Fruit fly (Drosophila melanogaster) whole organism, embryonic: Measurements from ENCODE around the gene Tbcd.

Experiments used
- B-H2 ChIP-seq: fragments of 200-800 bp; sonication (Bioruptor generic); optimal IDR thresholded peaks from 2 replicates; lab custom pipeline; 2018; ENCODE audit warnings: missing biosample characterization, mild to moderate bottlenecking, missing genetic modification characterization
- CG1024 ChIP-seq: fragments of 200-800 bp; sonication (Bioruptor generic); IDR thresholded peaks from 2 replicates; pipeline ENCODE4 v1.3.6; 2022; ENCODE audit warnings: missing biosample characterization, missing genetic modification characterization
- CG10267 ChIP-seq: fragments of 200-800 bp; sonication (Bioruptor generic); optimal IDR thresholded peaks from 2 replicates; lab custom pipeline; 2018; ENCODE audit warnings: missing biosample characterization, mild to moderate bottlenecking, missing genetic modification characterization, moderate library complexity
- CG10274 ChIP-seq: fragments of 200-800 bp; sonication (Bioruptor generic); optimal IDR thresholded peaks from 3 replicates; lab custom pipeline; 2017; ENCODE audit warnings: missing biosample characterization, mild to moderate bottlenecking, missing genetic modification characterization
- CG10565 ChIP-seq: fragments of 200-800 bp; sonication (Bioruptor generic); optimal IDR thresholded peaks from 3 replicates; lab custom pipeline; 2016; ENCODE audit warnings: missing biosample characterization, mild to moderate bottlenecking, missing genetic modification characterization
- CG12155 ChIP-seq: fragments of 200-800 bp; sonication (Bioruptor generic); optimal IDR thresholded peaks from 3 replicates; lab custom pipeline; 2016; ENCODE audit warnings: missing biosample characterization, missing genetic modification characterization
- CG1233 ChIP-seq: fragments of 200-800 bp; sonication (Bioruptor generic); optimal IDR thresholded peaks from 4 replicates; lab custom pipeline; 2018; ENCODE audit warnings: missing biosample characterization, mild to moderate bottlenecking, missing genetic modification characterization
- CG12659 ChIP-seq: fragments of 200-800 bp; sonication (Bioruptor generic); optimal IDR thresholded peaks from 3 replicates; lab custom pipeline; 2017; ENCODE audit warnings: mild to moderate bottlenecking, missing biosample characterization, missing genetic modification reagents, missing genetic modification characterization
- CG12942 ChIP-seq: fragments of 200-800 bp; sonication (Bioruptor generic); optimal IDR thresholded peaks from 3 replicates; lab custom pipeline; 2016; ENCODE audit warnings: missing biosample characterization, missing genetic modification characterization
- CG14965 ChIP-seq: fragments of 200-800 bp; sonication (Bioruptor generic); optimal IDR thresholded peaks from 2 replicates; lab custom pipeline; 2016; ENCODE audit warnings: missing biosample characterization, missing genetic modification characterization, borderline replicate concordance
- CG15073 ChIP-seq: fragments of 200-800 bp; sonication (Bioruptor generic); optimal IDR thresholded peaks from 2 replicates; lab custom pipeline; 2016; ENCODE audit warnings: missing biosample characterization, missing genetic modification characterization
- CG1832 ChIP-seq: fragments of 200-800 bp; sonication (Bioruptor generic); optimal IDR thresholded peaks from 2 replicates; lab custom pipeline; 2017; ENCODE audit warnings: missing biosample characterization, mild to moderate bottlenecking, missing genetic modification characterization, inconsistent platforms
- CG2120 ChIP-seq: fragments of 200-800 bp; sonication (Bioruptor generic); optimal IDR thresholded peaks from 3 replicates; lab custom pipeline; 2016; ENCODE audit warnings: missing biosample characterization, missing genetic modification characterization
- CG31365 ChIP-seq: fragments of 200-800 bp; sonication (Bioruptor generic); optimal IDR thresholded peaks from 2 replicates; lab custom pipeline; 2018; ENCODE audit warnings: missing biosample characterization, mild to moderate bottlenecking, missing genetic modification characterization
- CG32772 ChIP-seq: fragments of 200-800 bp; sonication (Bioruptor generic); IDR thresholded peaks from 2 replicates; pipeline ENCODE4 v1.3.6; 2022; ENCODE audit warnings: missing biosample characterization, missing genetic modification characterization
- CG3281 ChIP-seq: fragments of 200-800 bp; sonication (Bioruptor generic); optimal IDR thresholded peaks from 3 replicates; lab custom pipeline; 2017; ENCODE audit warnings: missing biosample characterization, mild to moderate bottlenecking, missing genetic modification characterization
- CG33213 ChIP-seq: fragments of 200-800 bp; sonication (Bioruptor generic); optimal IDR thresholded peaks from 3 replicates; lab custom pipeline; 2016; ENCODE audit warnings: missing biosample characterization, missing genetic modification characterization
- CG34224 ChIP-seq: fragments of 200-800 bp; sonication (Bioruptor generic); IDR thresholded peaks from 3 replicates; pipeline ENCODE4 v1.3.6; 2022; ENCODE audit warnings: missing biosample characterization, missing genetic modification characterization; ENCODE audit not compliant: partially characterized antibody
- CG6765 ChIP-seq: fragments of 200-800 bp; sonication (Bioruptor generic); optimal IDR thresholded peaks from 3 replicates; lab custom pipeline; 2017; ENCODE audit warnings: missing biosample characterization, mild to moderate bottlenecking, missing genetic modification characterization
- CG7556 ChIP-seq: fragments of 200-800 bp; sonication (Bioruptor generic); optimal IDR thresholded peaks from 2 replicates; lab custom pipeline; 2017; ENCODE audit warnings: missing biosample characterization, mild to moderate bottlenecking, missing genetic modification characterization
- CG8089 ChIP-seq: fragments of 200-800 bp; sonication (Bioruptor generic); optimal IDR thresholded peaks from 3 replicates; lab custom pipeline; 2016; ENCODE audit warnings: missing biosample characterization, missing genetic modification characterization
- CG9797 ChIP-seq: fragments of 200-800 bp; sonication (Bioruptor generic); optimal IDR thresholded peaks from 3 replicates; lab custom pipeline; 2018; ENCODE audit warnings: missing biosample characterization, mild to moderate bottlenecking, missing genetic modification characterization
- CTCF ChIP-seq: fragments of 200-800 bp; sonication (Bioruptor generic); optimal IDR thresholded peaks from 2 replicates; lab custom pipeline; 2017; ENCODE audit warnings: missing biosample characterization, mild to moderate bottlenecking, missing genetic modification characterization, moderate library complexity
- CkIIα-i1 ChIP-seq: fragments of 200-800 bp; sonication (Bioruptor generic); IDR thresholded peaks from 2 replicates; pipeline ENCODE4 v1.3.6; 2022; ENCODE audit warnings: missing biosample characterization, missing genetic modification characterization
- D19A ChIP-seq: fragments of 200-800 bp; optimal IDR thresholded peaks from 3 replicates; lab custom pipeline; 2019; ENCODE audit warnings: missing biosample characterization, mild to moderate bottlenecking, missing genetic modification characterization, moderate library complexity
- Dip3 ChIP-seq: fragments of 200-800 bp; sonication (Bioruptor generic); optimal IDR thresholded peaks from 3 replicates; lab custom pipeline; 2016; ENCODE audit warnings: missing biosample characterization, missing genetic modification characterization
- Dp ChIP-seq: fragments of 200-800 bp; sonication (Bioruptor generic); optimal IDR thresholded peaks from 2 replicates; lab custom pipeline; 2018; ENCODE audit warnings: missing biosample characterization, mild to moderate bottlenecking, missing genetic modification characterization, moderate library complexity
- Dref ChIP-seq: fragments of 200-800 bp; sonication (Bioruptor generic); IDR thresholded peaks from 2 replicates; pipeline ENCODE4 v1.3.6; 2022; ENCODE audit warnings: missing biosample characterization, missing genetic modification characterization
- E2f2 ChIP-seq: fragments of 200-800 bp; sonication (Bioruptor generic); IDR thresholded peaks from 2 replicates; pipeline ENCODE4 v1.3.6; 2022; ENCODE audit warnings: missing biosample characterization, missing genetic modification characterization
- GATAe ChIP-seq: fragments of 200-800 bp; sonication (Bioruptor generic); conservative IDR thresholded peaks from 2 replicates; pipeline ENCODE4 v1.3.6; 2022; ENCODE audit warnings: missing biosample characterization, missing genetic modification characterization
- HLH4C ChIP-seq: fragments of 200-800 bp; sonication (Bioruptor generic); IDR thresholded peaks from 3 replicates; pipeline ENCODE4 v1.3.6; 2022; ENCODE audit warnings: missing biosample characterization, missing genetic modification characterization; ENCODE audit not compliant: partially characterized antibody
- Kr ChIP-seq: fragments of 200-800 bp; sonication (Bioruptor generic); optimal IDR thresholded peaks from 2 replicates; lab custom pipeline; 2017; ENCODE audit warnings: missing biosample characterization, mild to moderate bottlenecking, missing genetic modification characterization
- MESR4 ChIP-seq: fragments of 200-800 bp; sonication (Bioruptor generic); optimal IDR thresholded peaks from 2 replicates; lab custom pipeline; 2018; ENCODE audit warnings: missing biosample characterization, mild to moderate bottlenecking, missing genetic modification characterization, moderate library complexity
- Ravus ChIP-seq: fragments of 200-800 bp; sonication (Bioruptor generic); IDR thresholded peaks from 2 replicates; pipeline ENCODE4 v1.3.6; 2022; ENCODE audit warnings: missing biosample characterization, missing genetic modification characterization
- Sox102F ChIP-seq: fragments of 200-800 bp; sonication (Bioruptor generic); optimal IDR thresholded peaks from 2 replicates; lab custom pipeline; 2018; ENCODE audit warnings: missing biosample characterization, mild to moderate bottlenecking, missing genetic modification characterization, moderate library complexity
- bsh ChIP-seq, 2 experiments: fragments of 200-800 bp; sonication (Bioruptor generic); optimal IDR thresholded peaks; 2 replicates each; lab custom pipeline; 2017 to 2018; ENCODE audit warnings: mild to moderate bottlenecking in 2 of 2, missing biosample characterization in 2 of 2, missing genetic modification characterization in 2 of 2, moderate library complexity in 1 of 2
- cas ChIP-seq: fragments of 200-800 bp; sonication (Bioruptor generic); IDR thresholded peaks from 2 replicates; pipeline ENCODE4 v1.3.6; 2022; ENCODE audit warnings: missing biosample characterization, missing genetic modification characterization
- cwo ChIP-seq: fragments of 200-800 bp; sonication (Bioruptor generic); optimal IDR thresholded peaks from 3 replicates; lab custom pipeline; 2017; ENCODE audit warnings: missing biosample characterization, missing genetic modification characterization, mild to moderate bottlenecking, moderate library complexity, missing genetic modification reagents
- fu2 ChIP-seq: fragments of 200-800 bp; sonication (Bioruptor generic); optimal IDR thresholded peaks from 2 replicates; lab custom pipeline; 2016; ENCODE audit warnings: missing biosample characterization, missing genetic modification characterization
- ham ChIP-seq: fragments of 200-800 bp; sonication (Bioruptor generic); IDR thresholded peaks from 2 replicates; pipeline ENCODE4 v1.3.6; 2022; ENCODE audit warnings: missing biosample characterization, missing genetic modification characterization
- hkb ChIP-seq, 2 experiments: fragments of 200-800 bp in 1 of 2; fragments of >200 bp in 1 of 2; sonication (Bioruptor generic) in 1 of 2; IDR thresholded peaks in 1 of 2; optimal IDR thresholded peaks in 1 of 2; 2 replicates each; pipeline versions ENCODE4 v1.3.6 to Lab custom; 2017 to 2022; ENCODE audit warnings: missing biosample characterization in 1 of 2, missing genetic modification characterization in 1 of 2
- jing ChIP-seq: fragments of 200-800 bp; sonication (Bioruptor generic); optimal IDR thresholded peaks from 2 replicates; lab custom pipeline; 2018; ENCODE audit warnings: missing biosample characterization, mild to moderate bottlenecking, missing genetic modification characterization
- ken ChIP-seq: fragments of 200-800 bp; sonication (Bioruptor generic); IDR thresholded peaks from 3 replicates; pipeline ENCODE4 v1.3.6; 2022; ENCODE audit warnings: missing biosample characterization, missing genetic modification characterization
- mam ChIP-seq: fragments of 200-800 bp; sonication (Bioruptor generic); optimal IDR thresholded peaks from 3 replicates; lab custom pipeline; 2016; ENCODE audit warnings: missing biosample characterization, missing genetic modification characterization
- pho ChIP-seq: fragments of 200-800 bp; sonication (Bioruptor generic); optimal IDR thresholded peaks from 2 replicates; lab custom pipeline; 2016; ENCODE audit warnings: missing biosample characterization, missing genetic modification characterization
- slbo ChIP-seq: fragments of 200-800 bp; sonication (Bioruptor generic); IDR thresholded peaks from 2 replicates; pipeline ENCODE4 v1.3.6; 2022; ENCODE audit warnings: missing biosample characterization, missing genetic modification characterization
- sna ChIP-seq: fragments of 200-800 bp; sonication (Bioruptor generic); IDR thresholded peaks from 2 replicates; pipeline ENCODE4 v1.3.6; 2022; ENCODE audit warnings: missing biosample characterization, missing genetic modification characterization; ENCODE audit not compliant: partially characterized antibody
- so ChIP-seq: fragments of 200-800 bp; sonication (Bioruptor generic); IDR thresholded peaks from 3 replicates; pipeline ENCODE4 v1.3.6; 2022; ENCODE audit warnings: missing biosample characterization, missing genetic modification characterization
- sr ChIP-seq: fragments of 200-800 bp; sonication (Bioruptor generic); IDR thresholded peaks from 3 replicates; pipeline ENCODE4 v1.3.6; 2022; ENCODE audit warnings: missing biosample characterization, missing genetic modification characterization
- tll ChIP-seq, 2 experiments: fragments of 200-800 bp in 1 of 2; fragments of >200 bp in 1 of 2; sonication (Bioruptor generic) in 1 of 2; optimal IDR thresholded peaks; 2 replicates each; lab custom pipeline; 2017 to 2019; ENCODE audit warnings: missing biosample characterization in 2 of 2, missing genetic modification characterization in 2 of 2, mild to moderate bottlenecking in 1 of 2, moderate library complexity in 1 of 2

The Tbcd gene

dm6 chr2L:2179366-2179765, 32.0 kb downstream of the Tbcd start (continued):
- TF ChIP-seq sna (GFP tag; lab: Robert Waterston, UW) = no peak
- peak; percentile 71 for TF ChIP-seq pho (GFP tag; lab: Kevin White, UChicago)
- TF ChIP-seq CTCF = no peak
- peak; percentile 24 for TF ChIP-seq CG33213
- TF ChIP-seq CG2120 (GFP tag; lab: Kevin White, UChicago) = peak; percentile 91
- TF ChIP-seq CG10565 (GFP tag; lab: Kevin White, UChicago) = no peak
- TF ChIP-seq CG12659 = peak; percentile 70
- TF ChIP-seq cwo (GFP tag; lab: Kevin White, UChicago) = peak; percentile 74
- no peak for TF ChIP-seq Dp
- peak; percentile 69; the same call in 1 of the 2 replicates for TF ChIP-seq ham (GFP tag; lab: Robert Waterston, UW)
- no peak for TF ChIP-seq CG10267
- no peak for TF ChIP-seq CG1024 (GFP tag; lab: Robert Waterston, UW)
- peak; percentile 68 for TF ChIP-seq CG1233
- peak; percentile 89 for TF ChIP-seq slbo (GFP tag; lab: Robert Waterston, UW)
- peak; percentile 67 for TF ChIP-seq mam (GFP tag; lab: Kevin White, UChicago)
- no peak for TF ChIP-seq Dref (GFP tag; lab: Robert Waterston, UW)
- TF ChIP-seq B-H2 (GFP tag; lab: Kevin White, UChicago) = no peak
- peak; percentile 48 for TF ChIP-seq D19A (tag; lab: Kevin White, UChicago)
- peak; percentile 58 for TF ChIP-seq CG6765 (GFP tag; lab: Kevin White, UChicago)
- TF ChIP-seq tll (GFP tag; optimal IDR thresholded peaks at IDR 0.05; lab: Kevin White, UChicago) = no peak
- TF ChIP-seq CG32772 (GFP tag; lab: Robert Waterston, UW) = peak; percentile 66
- no peak for TF ChIP-seq MESR4 (GFP tag; lab: Kevin White, UChicago)
- peak; percentile 45 for TF ChIP-seq CG31365
- peak in 1 of 2 experiments; percentile 57 for TF ChIP-seq bsh (GFP tag; optimal IDR thresholded peaks at IDR 0.05; lab: Kevin White, UChicago)
- no peak for TF ChIP-seq CG1832
- peak; percentile 78 for TF ChIP-seq Dip3 (GFP tag; lab: Kevin White, UChicago)
- peak; percentile 80; the same call in 2 of the 3 replicates for TF ChIP-seq so (GFP tag; lab: Robert Waterston, UW)
- no peak for TF ChIP-seq CG34224 (GFP tag; lab: Robert Waterston, UW)
- TF ChIP-seq sr (GFP tag; lab: Robert Waterston, UW) = peak; percentile 91
- no peak for TF ChIP-seq CkIIα-i1
- TF ChIP-seq CG15073 (GFP tag; lab: Kevin White, UChicago) = no peak
- TF ChIP-seq CG14965 (GFP tag; lab: Kevin White, UChicago) = no peak
- TF ChIP-seq hkb (optimal IDR thresholded peaks at IDR 0.05; lab: Kevin White, UChicago) = no peak
- TF ChIP-seq hkb (GFP tag; IDR thresholded peaks at IDR 0.05; lab: Robert Waterston, UW) = peak; percentile 73
- peak; percentile 43; the same call in 1 of the 2 replicates for TF ChIP-seq E2f2 (GFP tag; lab: Robert Waterston, UW)
- TF ChIP-seq ken (GFP tag; lab: Robert Waterston, UW) = peak; percentile 69
- TF ChIP-seq CG12155 = peak; percentile 75
- peak; percentile 63 for TF ChIP-seq jing (GFP tag; lab: Kevin White, UChicago)
- TF ChIP-seq HLH4C = no peak
- peak; percentile 32 for TF ChIP-seq CG7556 (GFP tag; lab: Kevin White, UChicago)
- TF ChIP-seq CG10274 = peak; percentile 41
- peak; percentile 72 for TF ChIP-seq CG12942 (GFP tag; lab: Kevin White, UChicago)
- peak; percentile 26 for TF ChIP-seq CG8089 (GFP tag; lab: Kevin White, UChicago)
- peak; percentile 85 for TF ChIP-seq GATAe (GFP tag; lab: Robert Waterston, UW)
- TF ChIP-seq Sox102F (GFP tag; lab: Kevin White, UChicago) = peak; percentile 89
- TF ChIP-seq CG9797 (GFP tag; lab: Kevin White, UChicago) = no peak
- no peak for TF ChIP-seq Kr
- peak; percentile 60 for TF ChIP-seq CG3281 (GFP tag; lab: Kevin White, UChicago)
- TF ChIP-seq Ravus = peak; percentile 34; the same call in 1 of the 2 replicates
- TF ChIP-seq fu2 (GFP tag; lab: Kevin White, UChicago) = peak; percentile 79
- TF ChIP-seq cas = peak; percentile 33; the same call in 1 of the 2 replicates
